Worm (Caenorhabditis elegans) whole organism, L3 larva: ENCODE results near the gene F57A8.7.
"Not testable (repeated sequence)": the region's sequence is repeated elsewhere in the genome, so short reads cannot be mapped to it uniquely, and the experiment has no call there.

Experiments
- ceh-28 ChIP-seq: fragments of 150-350 bp; optimal IDR thresholded peaks from 2 replicates; lab custom pipeline; 2014; ENCODE audit warnings: missing biosample characterization, missing genetic modification reagents, missing genetic modification characterization
- ceh-82 ChIP-seq: fragments of 150-350 bp; optimal IDR thresholded peaks from 2 replicates; lab custom pipeline; 2014; ENCODE audit warnings: missing biosample characterization, missing genetic modification characterization
- elt-3 ChIP-seq, 3 experiments: fragments of 150-350 bp in 1 of 3; sonication (generic microtip) in 2 of 3; optimal IDR thresholded peaks; 2 replicates in 2 of 3; 4 replicates in 1 of 3; lab custom pipeline; 2014 to 2017; ENCODE audit warnings: missing biosample characterization in 3 of 3, missing genetic modification characterization in 3 of 3
- fkh-10 ChIP-seq: sonication (generic microtip); optimal IDR thresholded peaks from 2 replicates; lab custom pipeline; 2017; ENCODE audit warnings: missing biosample characterization, missing genetic modification reagents, missing genetic modification characterization
- fkh-2 ChIP-seq: fragments of 150-350 bp; optimal IDR thresholded peaks from 2 replicates; lab custom pipeline; 2014; ENCODE audit warnings: missing biosample characterization, missing genetic modification reagents, missing genetic modification characterization
- lin-39 ChIP-seq: fragments of 150-350 bp; optimal IDR thresholded peaks from 2 replicates; lab custom pipeline; 2018; ENCODE audit warnings: missing biosample characterization, missing genetic modification reagents, missing genetic modification characterization
- lsy-12 ChIP-seq: sonication (generic microtip); optimal IDR thresholded peaks from 2 replicates; lab custom pipeline; 2016; ENCODE audit warnings: mild to moderate bottlenecking, missing genetic modification characterization, missing compliant biosample characterization
- nhr-237 ChIP-seq: fragments of 150-350 bp; optimal IDR thresholded peaks from 2 replicates; lab custom pipeline; 2014; ENCODE audit warnings: missing biosample characterization, missing genetic modification characterization
- nhr-25 ChIP-seq: sonication (generic microtip); optimal IDR thresholded peaks from 2 replicates; lab custom pipeline; 2017; ENCODE audit warnings: missing biosample characterization, missing genetic modification characterization
- nhr-77 ChIP-seq: fragments of 150-350 bp; optimal IDR thresholded peaks from 2 replicates; lab custom pipeline; 2014; ENCODE audit warnings: missing biosample characterization, missing genetic modification characterization
- pha-4 ChIP-seq: fragments of 150-350 bp; optimal IDR thresholded peaks from 2 replicates; lab custom pipeline; 2014; ENCODE audit warnings: missing biosample characterization, missing genetic modification reagents, missing genetic modification characterization
- pqm-1 ChIP-seq: fragments of 150-350 bp; optimal IDR thresholded peaks from 2 replicates; lab custom pipeline; 2017; ENCODE audit warnings: missing biosample characterization, missing genetic modification characterization, inconsistent platforms
- unc-62 ChIP-seq: fragments of 150-350 bp; sonication (generic microtip); optimal IDR thresholded peaks from 4 replicates; lab custom pipeline; 2014; ENCODE audit warnings: missing biosample characterization, missing genetic modification reagents, missing genetic modification characterization
- ztf-4 ChIP-seq: fragments of 150-350 bp; optimal IDR thresholded peaks from 2 replicates; lab custom pipeline; 2014; ENCODE audit warnings: missing biosample characterization, missing genetic modification characterization

ce11 chrV:10049192-10049816 is 26.2 kb upstream of the F57A8.7 start:
- TF ChIP-seq nhr-237 (tag; lab: Kevin White, UChicago); ceh-28 (tag; lab: Kevin White, UChicago); ztf-4 (tag; lab: Kevin White, UChicago); unc-62 (GFP tag; lab: Kevin White, UChicago); lin-39 (tag; lab: Kevin White, UChicago); fkh-10 (GFP tag; lab: Kevin White, UChicago); fkh-2 (tag; lab: Kevin White, UChicago); elt-3 (tag; optimal IDR thresholded peaks at IDR 0.05; lab: Kevin White, UChicago); lsy-12 (tag; lab: Kevin White, UChicago); pha-4 (tag; lab: Kevin White, UChicago); nhr-25 (tag; lab: Kevin White, UChicago); nhr-77 (tag; lab: Kevin White, UChicago); ceh-82 (tag; lab: Kevin White, UChicago); pqm-1: not testable (repeated sequence)
